Worm (Caenorhabditis elegans) whole organism, L4/young adult: ENCODE measurements around the gene npp-15.

ENCODE experiments used
- W03F9.2 ChIP-seq: fragments of 150-350 bp; optimal IDR thresholded peaks from 2 replicates; lab custom pipeline; 2014; ENCODE audit warnings: missing biosample characterization, missing genetic modification characterization
- dao-5 ChIP-seq: sonication (generic microtip); optimal IDR thresholded peaks from 2 replicates; lab custom pipeline; 2016; ENCODE audit warnings: missing genotype, missing genetic modification characterization, moderate library complexity, missing compliant biosample characterization
- him-1 ChIP-seq: sonication (generic microtip); optimal IDR thresholded peaks from 2 replicates; lab custom pipeline; 2016; ENCODE audit warnings: missing genotype, missing genetic modification reagents, missing genetic modification characterization, missing compliant biosample characterization

npp-15 gene

ce11 chrIII:7972687-7973086 lies 43.8 kb downstream of the npp-15 start:
- TF ChIP-seq him-1: no peak

ce11 chrIII:7973201-7973767 lies 44.4 kb downstream of the npp-15 start, which contains the start of the genes eef-1B.1 and aco-2:
eef-1B.1 (minus strand) TSS chrIII:7973386.
aco-2 (plus strand) TSS chrIII:7973717.
- TF ChIP-seq him-1 (peak; percentile 67), W03F9.2 (tag; lab: Kevin White, UChicago) (peak; percentile 90), dao-5 (no peak)

ce11 chrIII:7973968-7974607 lies 45.2 kb downstream of the npp-15 start:
- no peak for TF ChIP-seq dao-5
- TF ChIP-seq W03F9.2 (tag; lab: Kevin White, UChicago): no peak
- no peak for TF ChIP-seq him-1

ce11 chrIII:7977224-7977623 lies 48.4 kb downstream of the npp-15 start:
- TF ChIP-seq W03F9.2 (tag; lab: Kevin White, UChicago) (no peak), dao-5 (no peak), him-1 (no peak)

ce11 chrIII:7977777-7978176 lies 48.9 kb downstream of the npp-15 start, which contains the start of gene C06G4.4:
C06G4.4 (minus strand) TSS chrIII:7977812.
- TF ChIP-seq dao-5 (no peak), W03F9.2 (tag; lab: Kevin White, UChicago) (peak; percentile 16), him-1 (no peak)

- no peak for TF ChIP-seq him-1
- no peak for TF ChIP-seq W03F9.2 (tag; lab: Kevin White, UChicago)
- TF ChIP-seq dao-5: no peak
Measured at ce11 chrIII:7978289-7978688, 49.4 kb downstream of the npp-15 start.

ce11 chrIII:7978723-7979122 lies 49.9 kb downstream of the npp-15 start:
- TF ChIP-seq dao-5 (no peak), W03F9.2 (tag; lab: Kevin White, UChicago) (no peak), him-1 (no peak)

ce11 chrIII:7979659-7980058 lies 50.8 kb downstream of the npp-15 start, which contains the start of gene clp-1:
clp-1 (plus strand) TSS chrIII:7979959.
- no peak for TF ChIP-seq W03F9.2 (tag; lab: Kevin White, UChicago)
- no peak for TF ChIP-seq dao-5
- TF ChIP-seq him-1: no peak

- no peak for TF ChIP-seq W03F9.2 (tag; lab: Kevin White, UChicago)
- no peak for TF ChIP-seq dao-5
- no peak for TF ChIP-seq him-1
Measured at ce11 chrIII:7981233-7981632, 52.4 kb downstream of the npp-15 start.

ce11 chrIII:7981938-7982337 lies 53.1 kb downstream of the npp-15 start:
- TF ChIP-seq dao-5 (no peak), W03F9.2 (tag; lab: Kevin White, UChicago) (no peak), him-1 (no peak)
